Worm (Caenorhabditis elegans): Measurements from ENCODE around the gene T07F8.1.

DNA sequence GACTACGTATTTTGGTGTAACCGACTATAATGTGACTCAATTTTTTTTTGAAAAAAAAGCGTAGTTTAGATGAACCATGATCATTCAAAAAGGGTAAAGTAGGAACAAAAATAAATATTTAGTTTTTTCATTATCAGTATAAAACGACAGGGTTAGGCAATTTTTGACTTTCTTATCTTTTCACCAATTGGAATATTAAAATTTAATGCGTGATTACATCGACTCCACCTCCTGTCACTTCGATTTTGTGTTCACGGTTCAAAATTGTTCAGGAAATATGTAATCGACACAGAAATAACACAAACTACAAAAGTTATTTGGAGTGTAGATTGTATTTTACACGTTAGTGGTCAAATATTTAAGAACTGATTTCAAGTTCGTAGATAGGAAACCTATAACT is 18.6 kb downstream of the T07F8.1 start:
- no peak for TF ChIP-seq nhr-237 (tag; optimal IDR thresholded peaks at IDR 0.05)
- TF ChIP-seq zag-1 (tag; optimal IDR thresholded peaks at IDR 0.05): no peak
- no peak for TF ChIP-seq ZK546.5 (tag; optimal IDR thresholded peaks at IDR 0.05)
- no peak for TF ChIP-seq nhr-11 (tag; optimal IDR thresholded peaks at IDR 0.05)
- TF ChIP-seq ztf-11 (tag; optimal IDR thresholded peaks at IDR 0.05): no peak

Data from whole organism, L2 larva.